Fruit fly (Drosophila melanogaster) whole organism: Measurements from ENCODE around the gene t-Grip84.

ENCODE experiments used
- CG8478 ChIP-seq: fragments of >200 bp; optimal IDR thresholded peaks from 2 replicates; lab custom pipeline; 2018; ENCODE audit warnings: inconsistent platforms
- Dll ChIP-seq: fragments of >200 bp; optimal IDR thresholded peaks from 2 replicates; lab custom pipeline; 2017
- EcR ChIP-seq, 2 experiments: fragments of >200 bp; optimal IDR thresholded peaks; 2 replicates each; lab custom pipeline; 2017; ENCODE audit warnings: missing biosample characterization in 2 of 2, missing genetic modification characterization in 2 of 2, missing genetic modification reagents in 2 of 2
- pan ChIP-seq: fragments of >200 bp; optimal IDR thresholded peaks from 2 replicates; lab custom pipeline; 2017
- psq ChIP-seq: fragments of >200 bp; optimal IDR thresholded peaks from 2 replicates; lab custom pipeline; 2017
- usp ChIP-seq: fragments of >200 bp; optimal IDR thresholded peaks from 2 replicates; lab custom pipeline; 2017; ENCODE audit warnings: missing biosample characterization, missing genetic modification characterization, mixed read lengths

t-Grip84 gene

dm6 chr3L:7590898-7591297 is at the start of gene t-Grip84:
Gene t-Grip84 (minus strand): TSS chr3L:7590998.
- no peak for TF ChIP-seq usp (GFP tag; lab: Kevin White, UChicago)
- TF ChIP-seq pan (lab: Kevin White, UChicago): no peak
- TF ChIP-seq CG8478 (lab: Kevin White, UChicago): no peak
- TF ChIP-seq psq (lab: Kevin White, UChicago): no peak
- TF ChIP-seq Dll (lab: Kevin White, UChicago): no peak
- TF ChIP-seq EcR (GFP tag; optimal IDR thresholded peaks at IDR 0.05; lab: Kevin White, UChicago): no peak

dm6 chr3L:7640297-7640696 is 49.5 kb upstream of the t-Grip84 start, which contains the start of gene Urm1:
Gene Urm1 (minus strand): TSS chr3L:7640446.
- no peak for TF ChIP-seq Dll (lab: Kevin White, UChicago)
- no peak for TF ChIP-seq pan (lab: Kevin White, UChicago)
- TF ChIP-seq usp (GFP tag; lab: Kevin White, UChicago): no peak
- TF ChIP-seq EcR (GFP tag; optimal IDR thresholded peaks at IDR 0.05; lab: Kevin White, UChicago): no peak
- no peak for TF ChIP-seq CG8478 (lab: Kevin White, UChicago)
- TF ChIP-seq psq (lab: Kevin White, UChicago): no peak

dm6 chr3L:7639533-7639932 is 48.7 kb upstream of the t-Grip84 start:
- TF ChIP-seq pan (lab: Kevin White, UChicago) (no peak), usp (GFP tag; lab: Kevin White, UChicago) (no peak), CG8478 (lab: Kevin White, UChicago) (no peak), psq (lab: Kevin White, UChicago) (no peak), Dll (lab: Kevin White, UChicago) (no peak), EcR (GFP tag; optimal IDR thresholded peaks at IDR 0.05; lab: Kevin White, UChicago) (no peak)

- no peak for TF ChIP-seq usp (GFP tag; lab: Kevin White, UChicago)
- no peak for TF ChIP-seq CG8478 (lab: Kevin White, UChicago)
- no peak for TF ChIP-seq pan (lab: Kevin White, UChicago)
- no peak for TF ChIP-seq psq (lab: Kevin White, UChicago)
- no peak for TF ChIP-seq EcR (GFP tag; optimal IDR thresholded peaks at IDR 0.05; lab: Kevin White, UChicago)
- TF ChIP-seq Dll (lab: Kevin White, UChicago): no peak
Measured at dm6 chr3L:7634743-7635469, 44.1 kb upstream of the t-Grip84 start.

dm6 chr3L:7633619-7634018 is 42.8 kb upstream of the t-Grip84 start:
- no peak for TF ChIP-seq psq (lab: Kevin White, UChicago)
- TF ChIP-seq EcR (GFP tag; optimal IDR thresholded peaks at IDR 0.05; lab: Kevin White, UChicago): no peak
- no peak for TF ChIP-seq pan (lab: Kevin White, UChicago)

dm6 chr3L:7632540-7633263 is 41.9 kb upstream of the t-Grip84 start:
- no peak for TF ChIP-seq EcR (GFP tag; optimal IDR thresholded peaks at IDR 0.05; lab: Kevin White, UChicago)
- no peak for TF ChIP-seq Dll (lab: Kevin White, UChicago)
- TF ChIP-seq CG8478 (lab: Kevin White, UChicago): no peak
- TF ChIP-seq pan (lab: Kevin White, UChicago): no peak
- TF ChIP-seq usp (GFP tag; lab: Kevin White, UChicago): no peak
- no peak for TF ChIP-seq psq (lab: Kevin White, UChicago)

- TF ChIP-seq psq (lab: Kevin White, UChicago) (no peak), pan (lab: Kevin White, UChicago) (no peak), EcR (GFP tag; optimal IDR thresholded peaks at IDR 0.05; lab: Kevin White, UChicago) (no peak), usp (GFP tag; lab: Kevin White, UChicago) (no peak)
Measured at dm6 chr3L:7630047-7630446, 39.2 kb upstream of the t-Grip84 start.

- TF ChIP-seq CG8478 (lab: Kevin White, UChicago) (no peak), psq (lab: Kevin White, UChicago) (no peak), pan (lab: Kevin White, UChicago) (no peak), usp (GFP tag; lab: Kevin White, UChicago) (no peak), EcR (GFP tag; optimal IDR thresholded peaks at IDR 0.05; lab: Kevin White, UChicago) (no peak), Dll (lab: Kevin White, UChicago) (no peak)
Measured at dm6 chr3L:7624561-7624960, 33.8 kb upstream of the t-Grip84 start.

- TF ChIP-seq psq (lab: Kevin White, UChicago) (no peak), EcR (GFP tag; optimal IDR thresholded peaks at IDR 0.05; lab: Kevin White, UChicago) (no peak), pan (lab: Kevin White, UChicago) (no peak), CG8478 (lab: Kevin White, UChicago) (no peak), usp (GFP tag; lab: Kevin White, UChicago) (no peak), Dll (lab: Kevin White, UChicago) (no peak)
Measured at dm6 chr3L:7617436-7617979, 26.7 kb upstream of the t-Grip84 start.

dm6 chr3L:7614226-7614625 is 23.4 kb upstream of the t-Grip84 start:
- no peak for TF ChIP-seq EcR (GFP tag; optimal IDR thresholded peaks at IDR 0.05; lab: Kevin White, UChicago)
- TF ChIP-seq CG8478 (lab: Kevin White, UChicago): no peak
- TF ChIP-seq usp (GFP tag; lab: Kevin White, UChicago): no peak
- TF ChIP-seq Dll (lab: Kevin White, UChicago): no peak
- no peak for TF ChIP-seq pan (lab: Kevin White, UChicago)
- TF ChIP-seq psq (lab: Kevin White, UChicago): no peak

- no peak for TF ChIP-seq pan (lab: Kevin White, UChicago)
- TF ChIP-seq CG8478 (lab: Kevin White, UChicago): no peak
Measured at dm6 chr3L:7611229-7611628, 20.4 kb upstream of the t-Grip84 start.
